Fruit fly (Drosophila melanogaster) whole organism, embryonic: ENCODE measurements around the gene CG43273.
A peak's percentile ranks its signal among the peaks of the same experiment; 100 is the strongest.

Source experiments
- B-H1 ChIP-seq: fragments of 200-800 bp; sonication (Bioruptor generic); IDR thresholded peaks from 3 replicates; pipeline ENCODE4 v1.3.6; 2022; ENCODE audit warnings: missing biosample characterization, missing genetic modification characterization
- B-H2 ChIP-seq: fragments of 200-800 bp; sonication (Bioruptor generic); optimal IDR thresholded peaks from 2 replicates; lab custom pipeline; 2018; ENCODE audit warnings: missing biosample characterization, mild to moderate bottlenecking, missing genetic modification characterization
- CG10321 ChIP-seq: fragments of 200-800 bp; sonication (Bioruptor generic); IDR thresholded peaks from 2 replicates; pipeline ENCODE4 v1.3.6; 2022; ENCODE audit warnings: missing biosample characterization, missing genetic modification characterization
- CG11696 ChIP-seq: fragments of 200-800 bp; sonication (Bioruptor generic); IDR thresholded peaks from 2 replicates; pipeline ENCODE4 v1.3.6; 2022; ENCODE audit warnings: missing biosample characterization, missing genetic modification characterization
- CG12391 ChIP-seq: fragments of 200-800 bp; sonication (Bioruptor generic); optimal IDR thresholded peaks from 3 replicates; lab custom pipeline; 2018; ENCODE audit warnings: missing biosample characterization, mild to moderate bottlenecking, missing genetic modification characterization, moderate library complexity
- CG14014 ChIP-seq: fragments of 200-800 bp; sonication (Bioruptor generic); IDR thresholded peaks from 2 replicates; pipeline ENCODE4 v1.3.6; 2022; ENCODE audit warnings: missing biosample characterization, missing genetic modification characterization
- CG14667 ChIP-seq: fragments of 200-800 bp; sonication (Bioruptor generic); IDR thresholded peaks from 2 replicates; pipeline ENCODE4 v1.3.6; 2022; ENCODE audit warnings: missing biosample characterization, missing genetic modification characterization
- CG14965 ChIP-seq: fragments of 200-800 bp; sonication (Bioruptor generic); optimal IDR thresholded peaks from 2 replicates; lab custom pipeline; 2016; ENCODE audit warnings: missing biosample characterization, missing genetic modification characterization, borderline replicate concordance
- CG15269 ChIP-seq: fragments of 200-800 bp; sonication (Bioruptor generic); optimal IDR thresholded peaks from 2 replicates; lab custom pipeline; 2018; ENCODE audit warnings: missing biosample characterization, mild to moderate bottlenecking, missing genetic modification characterization, moderate library complexity
- CG15514 ChIP-seq: fragments of 200-800 bp; sonication (Bioruptor generic); optimal IDR thresholded peaks from 3 replicates; lab custom pipeline; 2017; ENCODE audit warnings: missing biosample characterization, missing genetic modification characterization, mild to moderate bottlenecking, moderate library complexity, missing genetic modification reagents
- CG16813 ChIP-seq: fragments of 200-800 bp; sonication (Bioruptor generic); IDR thresholded peaks from 3 replicates; pipeline ENCODE4 v1.3.6; 2022; ENCODE audit warnings: missing biosample characterization, missing genetic modification characterization; ENCODE audit not compliant: partially characterized antibody
- CG17361 ChIP-seq: fragments of 200-800 bp; sonication (Bioruptor generic); IDR thresholded peaks from 3 replicates; pipeline ENCODE4 v1.3.6; 2022; ENCODE audit warnings: missing biosample characterization, missing genetic modification characterization
- CG17612 ChIP-seq: fragments of 200-800 bp; sonication (Bioruptor generic); IDR thresholded peaks from 2 replicates; pipeline ENCODE4 v1.3.6; 2022; ENCODE audit warnings: missing biosample characterization, missing genetic modification characterization
- CG2889 ChIP-seq: fragments of 200-800 bp; sonication (Bioruptor generic); IDR thresholded peaks from 3 replicates; pipeline ENCODE4 v1.3.6; 2022; ENCODE audit warnings: missing biosample characterization, missing genetic modification characterization
- CG30020 ChIP-seq: fragments of 200-800 bp; optimal IDR thresholded peaks from 2 replicates; lab custom pipeline; 2019; ENCODE audit warnings: missing biosample characterization, mild to moderate bottlenecking, missing genetic modification characterization, moderate library complexity
- CG30403 ChIP-seq: fragments of 200-800 bp; sonication (Bioruptor generic); optimal IDR thresholded peaks from 3 replicates; lab custom pipeline; 2016; ENCODE audit warnings: missing biosample characterization, missing genetic modification characterization
- CG31441 ChIP-seq: fragments of 200-800 bp; sonication (Bioruptor generic); IDR thresholded peaks from 2 replicates; pipeline ENCODE4 v1.3.6; 2022; ENCODE audit warnings: missing biosample characterization, missing genetic modification characterization
- CG34376 ChIP-seq: fragments of 200-800 bp; sonication (Bioruptor generic); optimal IDR thresholded peaks from 2 replicates; lab custom pipeline; 2018; ENCODE audit warnings: missing biosample characterization, mild to moderate bottlenecking, missing genetic modification characterization
- CG4328 ChIP-seq: fragments of 200-800 bp; sonication (Bioruptor generic); optimal IDR thresholded peaks from 3 replicates; lab custom pipeline; 2017; ENCODE audit warnings: missing biosample characterization, missing genetic modification reagents, missing genetic modification characterization
- CG43689 ChIP-seq: fragments of 200-800 bp; sonication (Bioruptor generic); IDR thresholded peaks from 2 replicates; pipeline ENCODE4 v1.3.6; 2022; ENCODE audit warnings: missing biosample characterization, missing genetic modification characterization
- CG4617 ChIP-seq: fragments of 200-800 bp; sonication (Bioruptor generic); optimal IDR thresholded peaks from 3 replicates; lab custom pipeline; 2016; ENCODE audit warnings: missing biosample characterization, missing genetic modification characterization, borderline replicate concordance
- Doc2 ChIP-seq: fragments of 200-800 bp; sonication (Bioruptor generic); IDR thresholded peaks from 2 replicates; pipeline ENCODE4 v1.3.6; 2022; ENCODE audit warnings: missing biosample characterization, missing genetic modification characterization
- Dp ChIP-seq: fragments of 200-800 bp; sonication (Bioruptor generic); optimal IDR thresholded peaks from 2 replicates; lab custom pipeline; 2018; ENCODE audit warnings: missing biosample characterization, mild to moderate bottlenecking, missing genetic modification characterization, moderate library complexity
- Fer3 ChIP-seq: fragments of 200-800 bp; sonication (Bioruptor generic); optimal IDR thresholded peaks from 2 replicates; lab custom pipeline; 2018; ENCODE audit warnings: missing biosample characterization, mild to moderate bottlenecking, missing genetic modification characterization, moderate library complexity
- GATAe ChIP-seq: fragments of 200-800 bp; sonication (Bioruptor generic); conservative IDR thresholded peaks from 2 replicates; pipeline ENCODE4 v1.3.6; 2022; ENCODE audit warnings: missing biosample characterization, missing genetic modification characterization
- HLHmδ ChIP-seq: fragments of 200-800 bp; sonication (Bioruptor generic); optimal IDR thresholded peaks from 2 replicates; lab custom pipeline; 2018; ENCODE audit warnings: missing biosample characterization, mild to moderate bottlenecking, missing genetic modification characterization, moderate library complexity
- Mad ChIP-seq: fragments of 200-800 bp; sonication (Bioruptor generic); optimal IDR thresholded peaks from 2 replicates; lab custom pipeline; 2016; ENCODE audit warnings: missing biosample characterization, missing genetic modification characterization
- Max ChIP-seq: fragments of 200-800 bp; sonication (Bioruptor generic); optimal IDR thresholded peaks from 2 replicates; lab custom pipeline; 2016; ENCODE audit warnings: missing biosample characterization, mild to moderate bottlenecking, missing genetic modification characterization
- NC2α ChIP-seq: fragments of 200-800 bp; sonication (Bioruptor generic); optimal IDR thresholded peaks from 2 replicates; lab custom pipeline; 2016; ENCODE audit warnings: missing biosample characterization, missing genetic modification characterization
- Rfx ChIP-seq: fragments of 200-800 bp; sonication (Bioruptor generic); IDR thresholded peaks from 2 replicates; pipeline ENCODE4 v1.3.6; 2022; ENCODE audit warnings: missing biosample characterization, missing genetic modification characterization
- Sin3A ChIP-seq: fragments of >200 bp; optimal IDR thresholded peaks from 2 replicates; lab custom pipeline; 2018
- Sox102F ChIP-seq: fragments of 200-800 bp; sonication (Bioruptor generic); optimal IDR thresholded peaks from 2 replicates; lab custom pipeline; 2018; ENCODE audit warnings: missing biosample characterization, mild to moderate bottlenecking, missing genetic modification characterization, moderate library complexity
- Sry-β ChIP-seq: fragments of 200-800 bp; sonication (Bioruptor generic); optimal IDR thresholded peaks from 2 replicates; lab custom pipeline; 2018; ENCODE audit warnings: missing biosample characterization, mild to moderate bottlenecking, missing genetic modification characterization, moderate library complexity
- Xbp1 ChIP-seq: fragments of 200-800 bp; sonication (Bioruptor generic); optimal IDR thresholded peaks from 3 replicates; lab custom pipeline; 2016; ENCODE audit warnings: missing biosample characterization, mild to moderate bottlenecking, missing genetic modification characterization
- cg ChIP-seq: fragments of 200-800 bp; sonication (Bioruptor generic); optimal IDR thresholded peaks from 3 replicates; lab custom pipeline; 2019; ENCODE audit warnings: missing biosample characterization, mild to moderate bottlenecking, missing genetic modification characterization, moderate library complexity
- chm ChIP-seq: fragments of 200-800 bp; sonication (Bioruptor generic); IDR thresholded peaks from 2 replicates; pipeline ENCODE4 v1.3.6; 2022; ENCODE audit warnings: missing biosample characterization, missing genetic modification characterization
- ci ChIP-seq: fragments of 200-800 bp; sonication (Bioruptor generic); IDR thresholded peaks from 3 replicates; pipeline ENCODE4 v1.3.6; 2022; ENCODE audit warnings: missing biosample characterization, missing genetic modification characterization
- dan ChIP-seq: fragments of 200-800 bp; sonication (Bioruptor generic); IDR thresholded peaks from 2 replicates; pipeline ENCODE4 v1.3.6; 2022; ENCODE audit warnings: missing biosample characterization, missing genetic modification characterization
- fru ChIP-seq: fragments of >200 bp; optimal IDR thresholded peaks from 2 replicates; lab custom pipeline; 2017
- gsb ChIP-seq: fragments of 200-800 bp; sonication (Bioruptor generic); IDR thresholded peaks from 2 replicates; pipeline ENCODE4 v1.3.6; 2022; ENCODE audit warnings: missing biosample characterization, missing genetic modification characterization
- lilli ChIP-seq: fragments of 200-800 bp; sonication (Bioruptor generic); optimal IDR thresholded peaks from 3 replicates; lab custom pipeline; 2016; ENCODE audit warnings: missing biosample characterization, missing genetic modification characterization
- lola ChIP-seq, 3 experiments: fragments of >200 bp in 2 of 3; fragments of 200-800 bp in 1 of 3; sonication (Bioruptor generic) in 1 of 3; optimal IDR thresholded peaks; 2 replicates each; lab custom pipeline; 2017 to 2019; ENCODE audit warnings: missing biosample characterization in 3 of 3, missing genetic modification characterization in 3 of 3, mild to moderate bottlenecking in 1 of 3, moderate library complexity in 1 of 3
- ro ChIP-seq: fragments of 200-800 bp; sonication (Bioruptor generic); IDR thresholded peaks from 2 replicates; pipeline ENCODE4 v1.3.6; 2022; ENCODE audit warnings: missing biosample characterization, missing genetic modification characterization
- row ChIP-seq: fragments of 200-800 bp; sonication (Bioruptor generic); IDR thresholded peaks from 3 replicates; pipeline ENCODE4 v1.3.6; 2022; ENCODE audit warnings: missing biosample characterization, missing genetic modification characterization
- sc ChIP-seq, 3 experiments: fragments of >200 bp in 2 of 3; fragments of 200-800 bp in 1 of 3; sonication (Bioruptor generic) in 1 of 3; optimal IDR thresholded peaks; 2 replicates in 2 of 3; 3 replicates in 1 of 3; lab custom pipeline; 2017; ENCODE audit warnings: mild to moderate bottlenecking in 1 of 3, missing biosample characterization in 1 of 3, missing genetic modification characterization in 1 of 3, missing genetic modification reagents in 1 of 3
- shn ChIP-seq: fragments of 200-800 bp; sonication (Bioruptor generic); optimal IDR thresholded peaks from 3 replicates; lab custom pipeline; 2016; ENCODE audit warnings: missing biosample characterization, missing genetic modification characterization
- sima ChIP-seq: fragments of 200-800 bp; sonication (Bioruptor generic); optimal IDR thresholded peaks from 2 replicates; lab custom pipeline; 2016; ENCODE audit warnings: missing biosample characterization, missing genetic modification characterization
- slbo ChIP-seq: fragments of 200-800 bp; sonication (Bioruptor generic); IDR thresholded peaks from 2 replicates; pipeline ENCODE4 v1.3.6; 2022; ENCODE audit warnings: missing biosample characterization, missing genetic modification characterization
- sna ChIP-seq: fragments of 200-800 bp; sonication (Bioruptor generic); IDR thresholded peaks from 2 replicates; pipeline ENCODE4 v1.3.6; 2022; ENCODE audit warnings: missing biosample characterization, missing genetic modification characterization; ENCODE audit not compliant: partially characterized antibody

CG43273 gene

dm6 chr3R:24875939-24876842 lies 46.1 kb downstream of the CG43273 start, which contains the start of gene CG3744 (continued):
- TF ChIP-seq CG2889 (GFP tag; lab: Robert Waterston, UW) = peak; percentile 85
- peak; percentile 89 for TF ChIP-seq CG31441 (GFP tag; lab: Robert Waterston, UW)
- no peak for TF ChIP-seq fru (lab: Kevin White, UChicago)
- peak; percentile 56 for TF ChIP-seq Sry-β (GFP tag; lab: Kevin White, UChicago)
- TF ChIP-seq CG14014 = peak; percentile 95
- TF ChIP-seq CG12391 (tag; lab: Kevin White, UChicago) = peak; percentile 96
- TF ChIP-seq dan = peak; percentile 34; the same call in 1 of the 2 replicates
- peak; percentile 46 for TF ChIP-seq Doc2 (GFP tag; lab: Robert Waterston, UW)
- TF ChIP-seq CG15514 (GFP tag; lab: Kevin White, UChicago) = peak; percentile 88
- peak; percentile 77 for TF ChIP-seq CG10321
- TF ChIP-seq CG15269 (tag; lab: Kevin White, UChicago) = peak; percentile 90
- peak; percentile 54 for TF ChIP-seq Max (GFP tag; lab: Kevin White, UChicago)
- TF ChIP-seq Sin3A (lab: Kevin White, UChicago) = peak; percentile 73
- peak in 1 of 3 experiments; percentile 88 for TF ChIP-seq lola (GFP tag; optimal IDR thresholded peaks at IDR 0.05; lab: Kevin White, UChicago)
- peak; percentile 96 for TF ChIP-seq CG16813 (GFP tag; lab: Robert Waterston, UW)
- TF ChIP-seq lilli (GFP tag; lab: Kevin White, UChicago) = peak; percentile 88
- peak; percentile 80 for TF ChIP-seq shn (GFP tag; lab: Kevin White, UChicago)
- TF ChIP-seq chm (GFP tag; lab: Robert Waterston, UW) = peak; percentile 93
- TF ChIP-seq CG11696 (GFP tag; lab: Robert Waterston, UW) = peak; percentile 81
- TF ChIP-seq CG34376 (GFP tag; lab: Kevin White, UChicago) = peak; percentile 74
- peak; percentile 92 for TF ChIP-seq CG14667 (GFP tag; lab: Robert Waterston, UW)
- TF ChIP-seq Rfx (GFP tag; lab: Robert Waterston, UW) = peak; percentile 99
- peak; percentile 87 for TF ChIP-seq CG17612 (GFP tag; lab: Robert Waterston, UW)
- peak; percentile 92 for TF ChIP-seq Fer3
- TF ChIP-seq sna (GFP tag; lab: Robert Waterston, UW) = peak; percentile 93
- no peak for TF ChIP-seq Dp
- no peak for TF ChIP-seq sima (GFP tag; lab: Kevin White, UChicago)
- TF ChIP-seq row (GFP tag; lab: Robert Waterston, UW) = peak; percentile 98
- peak; percentile 78 for TF ChIP-seq CG4617 (GFP tag; lab: Kevin White, UChicago)
- peak; percentile 81 for TF ChIP-seq Mad (GFP tag; lab: Kevin White, UChicago)
- TF ChIP-seq B-H2 (GFP tag; lab: Kevin White, UChicago) = peak; percentile 95
- no peak for TF ChIP-seq sc (optimal IDR thresholded peaks at IDR 0.05; lab: Kevin White, UChicago)
- peak; percentile 64 for TF ChIP-seq sc (GFP tag; optimal IDR thresholded peaks at IDR 0.05; lab: Kevin White, UChicago)
- TF ChIP-seq cg (GFP tag; lab: Kevin White, UChicago) = peak; percentile 96
- TF ChIP-seq GATAe (GFP tag; lab: Robert Waterston, UW) = peak; percentile 77
- peak; percentile 89 for TF ChIP-seq gsb
- peak; percentile 99 for TF ChIP-seq slbo (GFP tag; lab: Robert Waterston, UW)
- TF ChIP-seq CG30020 (tag; lab: Kevin White, UChicago) = peak; percentile 72
- peak; percentile 85 for TF ChIP-seq CG4328 (GFP tag; lab: Kevin White, UChicago)
- TF ChIP-seq CG17361 (GFP tag; lab: Robert Waterston, UW) = peak; percentile 92
- peak; percentile 90 for TF ChIP-seq ro (GFP tag; lab: Robert Waterston, UW)
- peak; percentile 45 for TF ChIP-seq NC2α (GFP tag; lab: Kevin White, UChicago)
- peak; percentile 92 for TF ChIP-seq CG30403 (GFP tag; lab: Kevin White, UChicago)
- no peak for TF ChIP-seq HLHmδ
- peak; percentile 94 for TF ChIP-seq Xbp1
- TF ChIP-seq CG14965 = no peak
- peak; percentile 92 for TF ChIP-seq B-H1 (GFP tag; lab: Robert Waterston, UW)
- peak; percentile 90 for TF ChIP-seq Sox102F
- peak; percentile 95 for TF ChIP-seq ci
- peak; percentile 82 for TF ChIP-seq CG43689 (GFP tag; lab: Robert Waterston, UW)
